Worm (Caenorhabditis elegans) whole organism, L1 larva: ENCODE data around the gene M176.11.

Experiments
- C04F5.9 ChIP-seq: sonication (generic microtip); optimal IDR thresholded peaks from 2 replicates; lab custom pipeline; 2016; ENCODE audit warnings: missing genetic modification characterization, missing compliant biosample characterization
- C16A3.4 ChIP-seq: fragments of 150-350 bp; optimal IDR thresholded peaks from 2 replicates; lab custom pipeline; 2014; ENCODE audit warnings: missing biosample characterization, missing genetic modification characterization
- Y116A8C.19 ChIP-seq: sonication (generic microtip); optimal IDR thresholded peaks from 2 replicates; lab custom pipeline; 2016; ENCODE audit warnings: missing compliant biosample characterization, missing genetic modification characterization, borderline replicate concordance
- aha-1 ChIP-seq: fragments of 150-350 bp; optimal IDR thresholded peaks from 2 replicates; lab custom pipeline; 2014; ENCODE audit warnings: missing biosample characterization, missing genetic modification characterization
- alr-1 ChIP-seq: fragments of 200-800 bp; sonication (Bioruptor generic); optimal IDR thresholded peaks from 2 replicates; lab custom pipeline; 2018; ENCODE audit warnings: borderline replicate concordance, mild to moderate bottlenecking, missing genetic modification characterization, missing compliant biosample characterization
- ceh-63 ChIP-seq: fragments of 200-800 bp; sonication (Bioruptor generic); optimal IDR thresholded peaks from 2 replicates; lab custom pipeline; 2018; ENCODE audit warnings: mild to moderate bottlenecking, missing genetic modification characterization, missing compliant biosample characterization
- ceh-8 ChIP-seq: fragments of 200-800 bp; sonication (Bioruptor generic); optimal IDR thresholded peaks from 2 replicates; lab custom pipeline; 2018; ENCODE audit warnings: mild to moderate bottlenecking, missing genetic modification characterization, moderate library complexity, missing compliant biosample characterization
- ceh-88 ChIP-seq: fragments of 200-800 bp; sonication (Bioruptor generic); IDR thresholded peaks from 2 replicates; pipeline ENCODE4 v1.3.6; 2022; ENCODE audit warnings: missing genetic modification characterization, missing compliant biosample characterization
- ces-1 ChIP-seq: fragments of 150-350 bp; optimal IDR thresholded peaks from 2 replicates; lab custom pipeline; 2014; ENCODE audit warnings: missing biosample characterization, missing genetic modification reagents, missing genetic modification characterization
- dpl-1 ChIP-seq, 3 experiments: fragments of 150-350 bp in 2 of 3; sonication (generic microtip) in 1 of 3; optimal IDR thresholded peaks; 2 replicates each; lab custom pipeline; 2014 to 2017; ENCODE audit warnings: missing biosample characterization in 3 of 3, missing genetic modification characterization in 3 of 3, missing genetic modification reagents in 3 of 3
- efl-1 ChIP-seq, 4 experiments: fragments of 150-350 bp; optimal IDR thresholded peaks in 3 of 4; peaks in 1 of 4; 1 replicate in 1 of 4; 2 replicates in 3 of 4; lab custom pipeline; 2014; ENCODE audit warnings: missing biosample characterization in 2 of 4, missing genetic modification characterization in 2 of 4, missing genetic modification reagents in 2 of 4
- egl-13 ChIP-seq: sonication (generic microtip); optimal IDR thresholded peaks from 2 replicates; lab custom pipeline; 2016; ENCODE audit warnings: missing genotype, missing genetic modification reagents, missing genetic modification characterization, missing compliant biosample characterization
- egl-27 ChIP-seq, 2 experiments: fragments of 150-350 bp in 1 of 2; sonication (generic microtip); optimal IDR thresholded peaks; 3 replicates each; lab custom pipeline; 2017 to 2018; ENCODE audit warnings: missing biosample characterization in 2 of 2, missing genetic modification characterization in 2 of 2, missing genetic modification reagents in 2 of 2
- elt-2 ChIP-seq: sonication (generic microtip); optimal IDR thresholded peaks from 2 replicates; lab custom pipeline; 2016; ENCODE audit warnings: missing genetic modification characterization, mild to moderate bottlenecking, inconsistent platforms, missing compliant biosample characterization, missing genetic modification reagents
- fkh-10 ChIP-seq: sonication (generic microtip); optimal IDR thresholded peaks from 2 replicates; lab custom pipeline; 2017; ENCODE audit warnings: missing biosample characterization, missing genetic modification reagents, missing genetic modification characterization
- fkh-4 ChIP-seq: sonication (generic microtip); optimal IDR thresholded peaks from 2 replicates; lab custom pipeline; 2016; ENCODE audit warnings: missing compliant biosample characterization, missing genetic modification characterization, borderline replicate concordance
- fkh-8 ChIP-seq: sonication (generic microtip); optimal IDR thresholded peaks from 2 replicates; lab custom pipeline; 2016; ENCODE audit warnings: mild to moderate bottlenecking, missing genetic modification characterization, missing compliant biosample characterization
- fos-1 ChIP-seq: fragments of 150-350 bp; optimal IDR thresholded peaks from 2 replicates; lab custom pipeline; 2014; ENCODE audit warnings: missing biosample characterization, missing genetic modification characterization
- hlh-4 ChIP-seq: sonication (generic microtip); optimal IDR thresholded peaks from 2 replicates; lab custom pipeline; 2016; ENCODE audit warnings: mild to moderate bottlenecking, missing genetic modification characterization, missing compliant biosample characterization
- hpl-2 ChIP-seq: fragments of 150-350 bp; optimal IDR thresholded peaks from 2 replicates; lab custom pipeline; 2014; ENCODE audit warnings: missing biosample characterization, missing genetic modification reagents, missing genetic modification characterization
- irx-1 ChIP-seq: sonication (generic microtip); optimal IDR thresholded peaks from 2 replicates; lab custom pipeline; 2016; ENCODE audit warnings: missing genetic modification characterization, missing compliant biosample characterization
- isw-1 ChIP-seq: fragments of 200-800 bp; sonication (Bioruptor generic); IDR thresholded peaks from 2 replicates; pipeline ENCODE4 v1.3.6; 2022; ENCODE audit warnings: missing genetic modification characterization, missing compliant biosample characterization
- jun-1 ChIP-seq: fragments of 150-350 bp; optimal IDR thresholded peaks from 2 replicates; lab custom pipeline; 2014; ENCODE audit warnings: missing biosample characterization, missing genetic modification reagents, missing genetic modification characterization
- lin-13 ChIP-seq: fragments of 150-350 bp; optimal IDR thresholded peaks from 2 replicates; lab custom pipeline; 2014; ENCODE audit warnings: missing biosample characterization, missing genetic modification reagents, missing genetic modification characterization
- lin-35 ChIP-seq, 2 experiments: fragments of 150-350 bp; optimal IDR thresholded peaks; 2 replicates each; lab custom pipeline; 2014; ENCODE audit warnings: missing biosample characterization in 2 of 2, missing genetic modification characterization in 2 of 2, missing genetic modification reagents in 2 of 2
- lir-3 ChIP-seq: sonication (generic microtip); optimal IDR thresholded peaks from 2 replicates; lab custom pipeline; 2016; ENCODE audit warnings: mild to moderate bottlenecking, missing genetic modification characterization, moderate library complexity, missing compliant biosample characterization; ENCODE audit not compliant: poor library complexity
- mab-9 ChIP-seq: fragments of 200-800 bp; sonication (Bioruptor generic); IDR thresholded peaks from 2 replicates; pipeline ENCODE4 v1.3.6; 2022; ENCODE audit warnings: missing genetic modification reagents, missing genetic modification characterization, missing compliant biosample characterization
- mef-2 ChIP-seq: fragments of 150-350 bp; optimal IDR thresholded peaks from 2 replicates; lab custom pipeline; 2014; ENCODE audit warnings: missing biosample characterization, missing genetic modification characterization
- mep-1 ChIP-seq: fragments of 150-350 bp; optimal IDR thresholded peaks from 2 replicates; lab custom pipeline; 2014; ENCODE audit warnings: missing biosample characterization, missing genetic modification characterization
- nhr-19 ChIP-seq: fragments of 200-800 bp; sonication (Bioruptor generic); conservative IDR thresholded peaks from 2 replicates; pipeline ENCODE4 v1.3.6; 2022; ENCODE audit warnings: missing genetic modification characterization, missing compliant biosample characterization
- nhr-20 ChIP-seq: sonication (generic microtip); optimal IDR thresholded peaks from 2 replicates; lab custom pipeline; 2016; ENCODE audit warnings: mild to moderate bottlenecking, missing genetic modification characterization, missing compliant biosample characterization
- nhr-47 ChIP-seq: sonication (generic microtip); optimal IDR thresholded peaks from 2 replicates; lab custom pipeline; 2016; ENCODE audit warnings: mild to moderate bottlenecking, missing genetic modification characterization, moderate library complexity, missing compliant biosample characterization
- nhr-71 ChIP-seq: sonication (generic microtip); optimal IDR thresholded peaks from 2 replicates; lab custom pipeline; 2016; ENCODE audit warnings: mild to moderate bottlenecking, missing genetic modification characterization, moderate library complexity, missing compliant biosample characterization
- nhr-77 ChIP-seq: fragments of 150-350 bp; optimal IDR thresholded peaks from 2 replicates; lab custom pipeline; 2014; ENCODE audit warnings: missing biosample characterization, missing genetic modification characterization
- nhr-90 ChIP-seq: sonication (generic microtip); optimal IDR thresholded peaks from 2 replicates; lab custom pipeline; 2016; ENCODE audit warnings: mild to moderate bottlenecking, missing genetic modification characterization, missing compliant biosample characterization; ENCODE audit not compliant: poor library complexity
- rnt-1 ChIP-seq: sonication (generic microtip); optimal IDR thresholded peaks from 2 replicates; lab custom pipeline; 2016; ENCODE audit warnings: mild to moderate bottlenecking, missing genetic modification characterization, moderate library complexity, missing compliant biosample characterization
- skn-1 ChIP-seq: fragments of 150-350 bp; optimal IDR thresholded peaks from 2 replicates; lab custom pipeline; 2014; ENCODE audit warnings: missing biosample characterization, missing genetic modification characterization
- snpc-4 ChIP-seq: fragments of 150-350 bp; optimal IDR thresholded peaks from 2 replicates; lab custom pipeline; 2014; ENCODE audit warnings: missing biosample characterization, missing genetic modification characterization
- snu-23 ChIP-seq: sonication (generic microtip); optimal IDR thresholded peaks from 2 replicates; lab custom pipeline; 2016; ENCODE audit warnings: missing genetic modification characterization, missing compliant biosample characterization
- sup-37 ChIP-seq: fragments of 200-800 bp; sonication (Bioruptor generic); optimal IDR thresholded peaks from 2 replicates; lab custom pipeline; 2018; ENCODE audit warnings: mild to moderate bottlenecking, missing genetic modification characterization, missing compliant biosample characterization
- tlp-1 ChIP-seq: fragments of 150-350 bp; optimal IDR thresholded peaks from 2 replicates; lab custom pipeline; 2014; ENCODE audit warnings: missing biosample characterization, missing genetic modification characterization
- unc-130 ChIP-seq: fragments of 150-350 bp; optimal IDR thresholded peaks from 2 replicates; lab custom pipeline; 2017; ENCODE audit warnings: missing biosample characterization, missing genetic modification characterization, inconsistent platforms
- unc-30 ChIP-seq: sonication (generic microtip); optimal IDR thresholded peaks from 2 replicates; lab custom pipeline; 2017; ENCODE audit warnings: missing biosample characterization, missing genetic modification characterization
- zag-1 ChIP-seq: fragments of 150-350 bp; optimal IDR thresholded peaks from 2 replicates; lab custom pipeline; 2014; ENCODE audit warnings: missing biosample characterization, missing genetic modification characterization
- ztf-11 ChIP-seq, 2 experiments: sonication (generic microtip); optimal IDR thresholded peaks; 2 replicates each; lab custom pipeline; 2016 to 2017; ENCODE audit warnings: missing genetic modification characterization in 2 of 2, missing biosample characterization in 1 of 2, missing compliant biosample characterization in 1 of 2

Gene M176.11

ce11 chrII:9411497-9411896, 10.6 kb upstream of the M176.11 start, which contains the start of gene M176.9:
M176.9 (minus strand) TSS chrII:9411597.
- TF ChIP-seq fkh-4: no peak

DNA sequence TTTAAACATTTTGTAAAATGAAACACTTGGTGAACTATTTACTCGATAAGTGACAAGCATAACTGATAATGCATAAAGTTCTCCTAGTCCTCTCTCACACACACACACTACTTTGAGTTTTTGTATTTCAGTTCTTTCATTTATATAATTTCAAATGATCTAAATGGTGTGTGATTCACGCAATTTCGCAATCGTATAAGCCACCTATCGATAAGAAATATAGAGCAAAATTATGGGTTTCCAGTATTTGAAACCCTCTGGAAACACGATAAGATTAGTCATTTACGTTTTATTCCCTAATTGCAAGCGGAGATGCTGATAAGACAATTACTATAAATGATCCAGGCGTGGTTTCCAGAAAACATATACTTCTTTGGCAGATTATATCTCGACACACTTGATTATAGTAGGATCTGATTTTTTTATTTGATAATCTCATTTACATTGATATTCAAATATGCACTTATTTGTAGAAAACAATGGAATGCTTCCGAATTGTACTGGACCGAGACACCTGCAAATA, 9.9 kb upstream of the M176.11 start, which contains the start of gene arrd-3:
arrd-3 (plus strand) TSS at position 473 of the 523 bp plus-strand sequence.
- TF ChIP-seq elt-2 (peak; percentile 66), C16A3.4 (tag; lab: Kevin White, UChicago) (no peak), tlp-1 (tag; lab: Kevin White, UChicago) (peak; percentile 10)

DNA sequence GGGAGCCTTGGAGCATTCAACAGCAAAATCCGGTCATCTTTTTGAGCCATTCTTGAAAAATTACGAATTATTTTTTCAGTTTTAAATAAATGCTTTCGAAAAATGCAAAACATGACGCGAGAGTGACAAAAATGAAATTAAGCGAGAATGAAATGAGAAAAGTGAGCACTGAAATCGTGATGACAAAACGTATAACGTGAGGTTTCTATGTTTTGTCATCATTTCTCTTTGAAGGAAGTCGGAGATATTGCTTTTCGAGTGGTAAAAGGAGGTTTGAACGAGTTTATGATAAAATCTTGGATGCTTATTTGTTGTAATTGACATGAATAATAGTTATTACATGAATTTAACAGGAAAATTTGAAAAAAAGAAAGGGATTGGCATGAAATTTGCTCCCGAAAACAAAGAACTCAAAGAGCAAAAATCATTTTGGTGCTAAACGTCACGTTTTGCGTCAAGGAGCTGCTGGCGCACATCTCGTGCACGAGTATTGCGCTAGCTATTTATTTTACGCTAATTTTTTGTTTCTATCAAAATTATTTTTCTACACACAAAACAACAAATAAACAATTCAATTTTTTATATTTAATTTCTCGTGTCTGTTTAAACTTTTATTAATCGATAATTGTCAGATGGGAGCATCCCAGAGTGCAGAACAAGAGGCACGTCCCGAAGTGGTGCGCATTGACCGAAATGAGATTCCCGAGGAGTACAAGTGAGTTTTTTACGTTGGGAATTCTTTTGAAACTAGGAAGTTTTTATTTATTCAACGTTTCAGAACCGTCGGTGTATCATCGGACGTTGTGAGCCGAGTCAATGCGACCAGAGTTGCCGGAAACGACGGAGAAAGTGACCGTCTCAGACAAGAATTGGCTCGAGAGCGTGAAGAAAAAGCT, 5.4 kb upstream of the M176.11 start, which contains the start of the genes gss-1 and chch-3:
gss-1 (minus strand) TSS at position 51 of the 896 bp plus-strand sequence.
chch-3 (plus strand) TSS at position 633 of the 896 bp plus-strand sequence.
- TF ChIP-seq lin-35 (GFP tag; optimal IDR thresholded peaks at IDR 0.05; lab: Kevin White, UChicago) (peak; percentile 75 to 81), rnt-1 (peak; percentile 79), fos-1 (tag; lab: Kevin White, UChicago) (no peak), egl-27 (tag; optimal IDR thresholded peaks at IDR 0.05; lab: Kevin White, UChicago) (no peak), isw-1 (GFP tag; lab: Robert Waterston, UW) (peak; percentile 63), unc-30 (tag; lab: Kevin White, UChicago) (no peak), ces-1 (GFP tag; lab: Kevin White, UChicago) (no peak), ceh-8 (peak; percentile 24), snpc-4 (tag; lab: Kevin White, UChicago) (peak; percentile 46), nhr-20 (peak; percentile 80), fkh-10 (GFP tag; lab: Kevin White, UChicago) (no peak), mep-1 (tag; lab: Kevin White, UChicago) (peak; percentile 78), aha-1 (tag; lab: Kevin White, UChicago) (no peak), ztf-11 (tag; optimal IDR thresholded peaks at IDR 0.05; lab: Kevin White, UChicago) (no peak), hpl-2 (no peak), elt-2 (peak; percentile 4), hlh-4 (tag; lab: Kevin White, UChicago) (no peak), ceh-88 (GFP tag; lab: Robert Waterston, UW) (no peak), unc-130 (peak; percentile 39), nhr-71 (tag; lab: Kevin White, UChicago) (peak; percentile 80), nhr-47 (tag; lab: Kevin White, UChicago) (peak; percentile 74), lir-3 (no peak), efl-1 (optimal IDR thresholded peaks at IDR 0.05; lab: Kevin White, UChicago) (peak; percentile 68 to 77), efl-1 (GFP tag; optimal IDR thresholded peaks at IDR 0.05 in 1 of 2; lab: Kevin White, UChicago) (peak; percentile 70 to 96), nhr-90 (tag; lab: Kevin White, UChicago) (peak; percentile 28), lin-13 (GFP tag; lab: Kevin White, UChicago) (peak; percentile 42), dpl-1 (GFP tag; optimal IDR thresholded peaks at IDR 0.05; lab: Kevin White, UChicago) (peak; percentile 44 to 77 (median 75)), tlp-1 (tag; lab: Kevin White, UChicago) (no peak), egl-13 (tag; lab: Kevin White, UChicago) (peak; percentile 33), mef-2 (tag; lab: Kevin White, UChicago) (no peak), nhr-77 (peak; percentile 7), jun-1 (tag; lab: Kevin White, UChicago) (no peak), ceh-63 (no peak), nhr-19 (GFP tag; lab: Robert Waterston, UW) (peak; percentile 77), C04F5.9 (tag; lab: Kevin White, UChicago) (peak; percentile 24), alr-1 (tag; lab: Kevin White, UChicago) (no peak), fkh-8 (tag; lab: Kevin White, UChicago) (peak; percentile 42), sup-37 (GFP tag; lab: Kevin White, UChicago) (no peak), Y116A8C.19 (no peak), zag-1 (tag; lab: Kevin White, UChicago) (no peak), skn-1 (tag; lab: Kevin White, UChicago) (peak; percentile 68), irx-1 (tag; lab: Kevin White, UChicago) (no peak), mab-9 (GFP tag; lab: Robert Waterston, UW) (no peak), snu-23 (GFP tag; lab: Kevin White, UChicago) (peak; percentile 74)
